Fruit fly (Drosophila melanogaster) whole organism, embryonic: Measurements from ENCODE around the gene Cpr67Fb.
A peak's percentile ranks its signal among the peaks of the same experiment; 100 is the strongest.

Experiments
- Ada2b ChIP-seq: fragments of 200-800 bp; sonication (Bioruptor generic); IDR thresholded peaks from 2 replicates; pipeline ENCODE4 v1.3.6; 2022; ENCODE audit warnings: missing biosample characterization, missing genetic modification characterization
- Asciz ChIP-seq: fragments of 200-800 bp; sonication (Bioruptor generic); optimal IDR thresholded peaks from 2 replicates; lab custom pipeline; 2017; ENCODE audit warnings: missing biosample characterization, mild to moderate bottlenecking, missing genetic modification characterization, missing genetic modification reagents
- Bdp1 ChIP-seq: fragments of 200-800 bp; sonication (Bioruptor generic); optimal IDR thresholded peaks from 3 replicates; lab custom pipeline; 2016; ENCODE audit warnings: missing biosample characterization, missing genetic modification characterization
- CG13894 ChIP-seq: fragments of 200-800 bp; sonication (Bioruptor generic); optimal IDR thresholded peaks from 3 replicates; lab custom pipeline; 2018; ENCODE audit warnings: missing biosample characterization, mild to moderate bottlenecking, missing genetic modification characterization, moderate library complexity
- CG15696 ChIP-seq: fragments of 200-800 bp; sonication (Bioruptor generic); optimal IDR thresholded peaks from 2 replicates; lab custom pipeline; 2019; ENCODE audit warnings: missing biosample characterization, mild to moderate bottlenecking, missing genetic modification characterization, moderate library complexity
- CG18011 ChIP-seq: fragments of 200-800 bp; sonication (Bioruptor generic); optimal IDR thresholded peaks from 2 replicates; lab custom pipeline; 2017; ENCODE audit warnings: missing biosample characterization, missing genetic modification characterization, mild to moderate bottlenecking, moderate library complexity, missing genotype
- CG18262 ChIP-seq: fragments of 200-800 bp; optimal IDR thresholded peaks from 3 replicates; lab custom pipeline; 2019; ENCODE audit warnings: missing biosample characterization, mild to moderate bottlenecking, missing genetic modification characterization, moderate library complexity
- CG3281 ChIP-seq: fragments of 200-800 bp; sonication (Bioruptor generic); optimal IDR thresholded peaks from 3 replicates; lab custom pipeline; 2017; ENCODE audit warnings: missing biosample characterization, mild to moderate bottlenecking, missing genetic modification characterization
- CG4282 ChIP-seq: fragments of 200-800 bp; sonication (Bioruptor generic); optimal IDR thresholded peaks from 2 replicates; lab custom pipeline; 2016; ENCODE audit warnings: missing biosample characterization, missing genetic modification characterization
- CG5180 ChIP-seq: fragments of 200-800 bp; sonication (Bioruptor generic); optimal IDR thresholded peaks from 3 replicates; lab custom pipeline; 2017; ENCODE audit warnings: missing biosample characterization, missing genetic modification characterization, mild to moderate bottlenecking, moderate library complexity, missing genetic modification reagents
- CG6813 ChIP-seq: fragments of 200-800 bp; sonication (Bioruptor generic); optimal IDR thresholded peaks from 2 replicates; lab custom pipeline; 2017; ENCODE audit warnings: missing biosample characterization, missing genetic modification characterization, mild to moderate bottlenecking, moderate library complexity, missing genetic modification reagents
- CG8089 ChIP-seq: fragments of 200-800 bp; sonication (Bioruptor generic); optimal IDR thresholded peaks from 3 replicates; lab custom pipeline; 2016; ENCODE audit warnings: missing biosample characterization, missing genetic modification characterization
- CG8765 ChIP-seq: fragments of 200-800 bp; sonication (Bioruptor generic); IDR thresholded peaks from 2 replicates; pipeline ENCODE4 v1.3.6; 2022; ENCODE audit warnings: missing biosample characterization, missing genetic modification characterization
- CTCF ChIP-seq: fragments of 200-800 bp; sonication (Bioruptor generic); optimal IDR thresholded peaks from 2 replicates; lab custom pipeline; 2017; ENCODE audit warnings: missing biosample characterization, mild to moderate bottlenecking, missing genetic modification characterization, moderate library complexity
- CrebB ChIP-seq: fragments of 200-800 bp; sonication (Bioruptor generic); optimal IDR thresholded peaks from 3 replicates; lab custom pipeline; 2018; ENCODE audit warnings: missing biosample characterization, mild to moderate bottlenecking, missing genetic modification characterization
- D19B ChIP-seq: fragments of 200-800 bp; sonication (Bioruptor generic); optimal IDR thresholded peaks from 2 replicates; lab custom pipeline; 2017; ENCODE audit warnings: missing biosample characterization, mild to moderate bottlenecking, missing genetic modification characterization
- Dbx ChIP-seq: fragments of 200-800 bp; sonication (Bioruptor generic); IDR thresholded peaks from 3 replicates; pipeline ENCODE4 v1.3.6; 2022; ENCODE audit warnings: missing biosample characterization, missing genetic modification characterization
- Deaf1 ChIP-seq: fragments of 200-800 bp; optimal IDR thresholded peaks from 3 replicates; lab custom pipeline; 2019; ENCODE audit warnings: missing biosample characterization, mild to moderate bottlenecking, missing genetic modification characterization, moderate library complexity
- Dek ChIP-seq: fragments of 200-800 bp; sonication (Bioruptor generic); optimal IDR thresholded peaks from 3 replicates; lab custom pipeline; 2019; ENCODE audit warnings: missing biosample characterization, mild to moderate bottlenecking, missing genetic modification characterization, moderate library complexity
- Dip3 ChIP-seq: fragments of 200-800 bp; sonication (Bioruptor generic); optimal IDR thresholded peaks from 3 replicates; lab custom pipeline; 2016; ENCODE audit warnings: missing biosample characterization, missing genetic modification characterization
- HHEX ChIP-seq: fragments of 200-800 bp; sonication (Bioruptor generic); optimal IDR thresholded peaks from 3 replicates; lab custom pipeline; 2017; ENCODE audit warnings: missing biosample characterization, mild to moderate bottlenecking, missing genetic modification characterization, missing genetic modification reagents
- HmgZ ChIP-seq: fragments of 200-800 bp; sonication (Bioruptor generic); optimal IDR thresholded peaks from 2 replicates; lab custom pipeline; 2018; ENCODE audit warnings: missing biosample characterization, mild to moderate bottlenecking, missing genetic modification characterization
- Mes4 ChIP-seq: fragments of 200-800 bp; sonication (Bioruptor generic); optimal IDR thresholded peaks from 2 replicates; lab custom pipeline; 2016; ENCODE audit warnings: missing biosample characterization, missing genetic modification characterization
- Myb ChIP-seq: fragments of 200-800 bp; sonication (Bioruptor generic); optimal IDR thresholded peaks from 2 replicates; lab custom pipeline; 2016; ENCODE audit warnings: missing biosample characterization, missing genetic modification characterization
- Neu2 ChIP-seq: fragments of 200-800 bp; sonication (Bioruptor generic); optimal IDR thresholded peaks from 3 replicates; lab custom pipeline; 2016; ENCODE audit warnings: missing biosample characterization, missing genetic modification characterization, borderline replicate concordance
- PHDP ChIP-seq: fragments of 200-800 bp; sonication (Bioruptor generic); optimal IDR thresholded peaks from 3 replicates; lab custom pipeline; 2018; ENCODE audit warnings: missing biosample characterization, mild to moderate bottlenecking, missing genetic modification characterization, moderate library complexity
- Rx ChIP-seq: fragments of 200-800 bp; sonication (Bioruptor generic); IDR thresholded peaks from 2 replicates; pipeline ENCODE4 v1.3.6; 2022; ENCODE audit warnings: missing biosample characterization, missing genetic modification characterization
- Scr ChIP-seq: fragments of 200-800 bp; sonication (Bioruptor generic); IDR thresholded peaks from 2 replicates; pipeline ENCODE4 v1.3.6; 2022; ENCODE audit warnings: missing biosample characterization, missing genetic modification characterization; ENCODE audit not compliant: partially characterized antibody
- Taf1 ChIP-seq: fragments of 200-800 bp; sonication (Bioruptor generic); IDR thresholded peaks from 2 replicates; pipeline ENCODE4 v1.3.6; 2022; ENCODE audit warnings: missing biosample characterization, missing genetic modification characterization
- YL-1 ChIP-seq: fragments of 200-800 bp; sonication (Bioruptor generic); optimal IDR thresholded peaks from 3 replicates; lab custom pipeline; 2017; ENCODE audit warnings: missing biosample characterization, mild to moderate bottlenecking, missing genetic modification characterization
- bowl ChIP-seq: fragments of 200-800 bp; sonication (Bioruptor generic); IDR thresholded peaks from 2 replicates; pipeline ENCODE4 v1.3.6; 2022; ENCODE audit warnings: missing biosample characterization, missing genetic modification characterization
- dan ChIP-seq: fragments of 200-800 bp; sonication (Bioruptor generic); IDR thresholded peaks from 2 replicates; pipeline ENCODE4 v1.3.6; 2022; ENCODE audit warnings: missing biosample characterization, missing genetic modification characterization
- dimm ChIP-seq: fragments of 200-800 bp; sonication (Bioruptor generic); IDR thresholded peaks from 2 replicates; pipeline ENCODE4 v1.3.6; 2022; ENCODE audit warnings: missing biosample characterization, missing genetic modification characterization
- disco-r ChIP-seq: fragments of 200-800 bp; sonication (Bioruptor generic); optimal IDR thresholded peaks from 2 replicates; lab custom pipeline; 2016; ENCODE audit warnings: missing biosample characterization, missing genetic modification characterization
- en ChIP-seq: fragments of 200-800 bp; sonication (Bioruptor generic); optimal IDR thresholded peaks from 2 replicates; lab custom pipeline; 2016; ENCODE audit warnings: missing biosample characterization, missing genetic modification characterization
- fd64A ChIP-seq: fragments of 200-800 bp; sonication (Bioruptor generic); optimal IDR thresholded peaks from 3 replicates; lab custom pipeline; 2018; ENCODE audit warnings: missing biosample characterization, mild to moderate bottlenecking, missing genetic modification characterization
- h ChIP-seq: fragments of >200 bp; optimal IDR thresholded peaks from 2 replicates; lab custom pipeline; 2017
- hb ChIP-seq: fragments of 200-800 bp; sonication (Bioruptor generic); IDR thresholded peaks from 3 replicates; pipeline ENCODE4 v1.3.6; 2022; ENCODE audit warnings: missing biosample characterization, missing genetic modification characterization; ENCODE audit not compliant: partially characterized antibody
- klu ChIP-seq: fragments of 200-800 bp; sonication (Bioruptor generic); IDR thresholded peaks from 2 replicates; pipeline ENCODE4 v1.3.6; 2022; ENCODE audit warnings: missing biosample characterization, missing genetic modification characterization
- mam ChIP-seq: fragments of 200-800 bp; sonication (Bioruptor generic); optimal IDR thresholded peaks from 3 replicates; lab custom pipeline; 2016; ENCODE audit warnings: missing biosample characterization, missing genetic modification characterization
- nau ChIP-seq: fragments of 200-800 bp; sonication (Bioruptor generic); optimal IDR thresholded peaks from 3 replicates; lab custom pipeline; 2017; ENCODE audit warnings: missing biosample characterization, mild to moderate bottlenecking, missing genetic modification characterization, missing genetic modification reagents
- ranshi ChIP-seq: fragments of 200-800 bp; sonication (Bioruptor generic); IDR thresholded peaks from 2 replicates; pipeline ENCODE4 v1.3.6; 2022; ENCODE audit warnings: missing biosample characterization, missing genetic modification characterization
- repo ChIP-seq: fragments of 200-800 bp; sonication (Bioruptor generic); optimal IDR thresholded peaks from 2 replicates; lab custom pipeline; 2016; ENCODE audit warnings: missing biosample characterization, missing genetic modification characterization
- sob ChIP-seq: fragments of 200-800 bp; sonication (Bioruptor generic); IDR thresholded peaks from 2 replicates; pipeline ENCODE4 v1.3.6; 2022; ENCODE audit warnings: missing biosample characterization, missing genetic modification characterization
- sqz ChIP-seq: fragments of 200-800 bp; sonication (Bioruptor generic); optimal IDR thresholded peaks from 3 replicates; lab custom pipeline; 2018; ENCODE audit warnings: missing biosample characterization, mild to moderate bottlenecking, missing genetic modification characterization
- sr ChIP-seq: fragments of 200-800 bp; sonication (Bioruptor generic); IDR thresholded peaks from 3 replicates; pipeline ENCODE4 v1.3.6; 2022; ENCODE audit warnings: missing biosample characterization, missing genetic modification characterization
- tap ChIP-seq: fragments of 200-800 bp; optimal IDR thresholded peaks from 3 replicates; lab custom pipeline; 2019; ENCODE audit warnings: missing biosample characterization, mild to moderate bottlenecking, missing genetic modification characterization, moderate library complexity
- tll ChIP-seq, 2 experiments: fragments of 200-800 bp in 1 of 2; fragments of >200 bp in 1 of 2; sonication (Bioruptor generic) in 1 of 2; optimal IDR thresholded peaks; 2 replicates each; lab custom pipeline; 2017 to 2019; ENCODE audit warnings: missing biosample characterization in 2 of 2, missing genetic modification characterization in 2 of 2, mild to moderate bottlenecking in 1 of 2, moderate library complexity in 1 of 2
- toy ChIP-seq: fragments of 200-800 bp; sonication (Bioruptor generic); IDR thresholded peaks from 2 replicates; pipeline ENCODE4 v1.3.6; 2022; ENCODE audit warnings: missing biosample characterization, missing genetic modification characterization
- usp ChIP-seq: fragments of >200 bp; optimal IDR thresholded peaks from 2 replicates; lab custom pipeline; 2017; ENCODE audit warnings: missing biosample characterization, missing genetic modification characterization
- z ChIP-seq: fragments of 200-800 bp; sonication (Bioruptor generic); IDR thresholded peaks from 3 replicates; pipeline ENCODE4 v1.3.6; 2022; ENCODE audit warnings: missing biosample characterization, missing genetic modification characterization

Cpr67Fb gene

dm6 chr3L:10856534-10857030, 37.4 kb upstream of the Cpr67Fb start (continued):
- TF ChIP-seq Mes4 = peak; percentile 42
- TF ChIP-seq CG5180 (GFP tag; lab: Kevin White, UChicago) = peak; percentile 96
- TF ChIP-seq Ada2b (GFP tag; lab: Robert Waterston, UW) = no peak
- peak; percentile 21 for TF ChIP-seq Asciz (GFP tag; lab: Kevin White, UChicago)
- peak; percentile 15 for TF ChIP-seq CG18011 (GFP tag; lab: Kevin White, UChicago)
- no peak for TF ChIP-seq Dek (tag; lab: Kevin White, UChicago)
- TF ChIP-seq usp (GFP tag; lab: Kevin White, UChicago) = no peak
- peak; percentile 64 for TF ChIP-seq sqz (GFP tag; lab: Kevin White, UChicago)
- no peak for TF ChIP-seq Bdp1 (GFP tag; lab: Kevin White, UChicago)
- TF ChIP-seq HHEX (GFP tag; lab: Kevin White, UChicago) = peak; percentile 10
- TF ChIP-seq tll (GFP tag; optimal IDR thresholded peaks at IDR 0.05; lab: Kevin White, UChicago) = peak; percentile 72 to 87
- TF ChIP-seq klu = no peak
- TF ChIP-seq D19B (GFP tag; lab: Kevin White, UChicago) = no peak
- TF ChIP-seq ranshi (GFP tag; lab: Robert Waterston, UW) = peak; percentile 19; the same call in 1 of the 2 replicates
- TF ChIP-seq repo = peak; percentile 53
- peak; percentile 24 for TF ChIP-seq YL-1 (GFP tag; lab: Kevin White, UChicago)
- TF ChIP-seq Scr (GFP tag; lab: Robert Waterston, UW) = peak; percentile 46; the same call in 1 of the 2 replicates
- peak; percentile 8 for TF ChIP-seq CG6813
- peak; percentile 26 for TF ChIP-seq disco-r (GFP tag; lab: Kevin White, UChicago)
- no peak for TF ChIP-seq Rx (GFP tag; lab: Robert Waterston, UW)
- TF ChIP-seq CG8089 (GFP tag; lab: Kevin White, UChicago) = peak; percentile 27
- TF ChIP-seq sr (GFP tag; lab: Robert Waterston, UW) = peak; percentile 60; the same call in 2 of the 3 replicates
- peak; percentile 58 for TF ChIP-seq tap (tag; lab: Kevin White, UChicago)
- peak; percentile 18 for TF ChIP-seq fd64A (GFP tag; lab: Kevin White, UChicago)
- no peak for TF ChIP-seq CG15696 (tag; lab: Kevin White, UChicago)
- TF ChIP-seq CG8765 (GFP tag; lab: Robert Waterston, UW) = peak; percentile 56; the same call in 1 of the 2 replicates
- no peak for TF ChIP-seq toy (GFP tag; lab: Robert Waterston, UW)
- no peak for TF ChIP-seq PHDP
- TF ChIP-seq Deaf1 (tag; lab: Kevin White, UChicago) = peak; percentile 100
- TF ChIP-seq h = no peak
- peak; percentile 8 for TF ChIP-seq mam (GFP tag; lab: Kevin White, UChicago)
- no peak for TF ChIP-seq CG3281 (GFP tag; lab: Kevin White, UChicago)
- TF ChIP-seq z = peak; percentile 96
- TF ChIP-seq hb (GFP tag; lab: Robert Waterston, UW) = no peak
- TF ChIP-seq dimm = no peak
- peak; percentile 6 for TF ChIP-seq en
- TF ChIP-seq CTCF (GFP tag; lab: Kevin White, UChicago) = no peak
- peak; percentile 49 for TF ChIP-seq CG4282 (GFP tag; lab: Kevin White, UChicago)
- TF ChIP-seq CrebB = peak; percentile 36
- peak; percentile 61 for TF ChIP-seq nau (GFP tag; lab: Kevin White, UChicago)
- TF ChIP-seq bowl = peak; percentile 22; the same call in 1 of the 2 replicates
- TF ChIP-seq Myb (GFP tag; lab: Kevin White, UChicago) = peak; percentile 27
- no peak for TF ChIP-seq Taf1 (GFP tag; lab: Robert Waterston, UW)
- no peak for TF ChIP-seq dan (GFP tag; lab: Robert Waterston, UW)
- TF ChIP-seq HmgZ (tag; lab: Kevin White, UChicago) = peak; percentile 84
- TF ChIP-seq Dip3 (GFP tag; lab: Kevin White, UChicago) = peak; percentile 14
- peak; percentile 3 for TF ChIP-seq CG18262 (tag; lab: Kevin White, UChicago)
- peak; percentile 11 for TF ChIP-seq Neu2 (GFP tag; lab: Kevin White, UChicago)
- TF ChIP-seq sob (GFP tag; lab: Robert Waterston, UW) = peak; percentile 57; the same call in 1 of the 2 replicates
- TF ChIP-seq CG13894 (tag; lab: Kevin White, UChicago) = peak; percentile 87
- TF ChIP-seq Dbx (GFP tag; lab: Robert Waterston, UW) = no peak; the same call in 2 of the 3 replicates
